Worm (Caenorhabditis elegans) whole organism, L4/young adult: ENCODE data around the gene tag-89.

Experiments used
- W03F9.2 ChIP-seq: fragments of 150-350 bp; optimal IDR thresholded peaks from 2 replicates; lab custom pipeline; 2014; ENCODE audit warnings: missing biosample characterization, missing genetic modification characterization
- dao-5 ChIP-seq: sonication (generic microtip); optimal IDR thresholded peaks from 2 replicates; lab custom pipeline; 2016; ENCODE audit warnings: missing genotype, missing genetic modification characterization, moderate library complexity, missing compliant biosample characterization

ce11 chrIV:11351563-11351962 is 42.8 kb upstream of the tag-89 start:
- TF ChIP-seq W03F9.2 (no peak), dao-5 (tag; lab: Kevin White, UChicago) (no peak)
